Fruit fly (Drosophila melanogaster) whole organism, embryonic: ENCODE measurements around the gene CG2124.

Experiments
- Adf1 ChIP-seq: fragments of 200-800 bp; sonication (Bioruptor generic); IDR thresholded peaks from 2 replicates; pipeline ENCODE4 v1.3.6; 2022; ENCODE audit warnings: missing biosample characterization, missing genetic modification characterization
- C15 ChIP-seq: fragments of 200-800 bp; sonication (Bioruptor generic); IDR thresholded peaks from 3 replicates; pipeline ENCODE4 v1.3.6; 2022; ENCODE audit warnings: missing biosample characterization, missing genetic modification characterization
- CG10209 ChIP-seq: fragments of 200-800 bp; sonication (Bioruptor generic); optimal IDR thresholded peaks from 3 replicates; lab custom pipeline; 2017; ENCODE audit warnings: missing biosample characterization, mild to moderate bottlenecking, missing genetic modification characterization, missing genetic modification reagents
- CG11695 ChIP-seq: fragments of 200-800 bp; sonication (Bioruptor generic); IDR thresholded peaks from 3 replicates; pipeline ENCODE4 v1.3.6; 2022; ENCODE audit warnings: missing biosample characterization, missing genetic modification characterization
- CG11723 ChIP-seq: fragments of 200-800 bp; sonication (Bioruptor generic); optimal IDR thresholded peaks from 2 replicates; lab custom pipeline; 2017; ENCODE audit warnings: missing biosample characterization, mild to moderate bottlenecking, missing genetic modification characterization
- CG12659 ChIP-seq: fragments of 200-800 bp; sonication (Bioruptor generic); optimal IDR thresholded peaks from 3 replicates; lab custom pipeline; 2017; ENCODE audit warnings: mild to moderate bottlenecking, missing biosample characterization, missing genetic modification reagents, missing genetic modification characterization
- CG13287 ChIP-seq: fragments of 200-800 bp; sonication (Bioruptor generic); IDR thresholded peaks from 2 replicates; pipeline ENCODE4 v1.3.6; 2022; ENCODE audit warnings: missing biosample characterization, missing genetic modification characterization; ENCODE audit not compliant: partially characterized antibody
- CG13894 ChIP-seq: fragments of 200-800 bp; sonication (Bioruptor generic); optimal IDR thresholded peaks from 3 replicates; lab custom pipeline; 2018; ENCODE audit warnings: missing biosample characterization, mild to moderate bottlenecking, missing genetic modification characterization, moderate library complexity
- CG14441 ChIP-seq: fragments of 200-800 bp; sonication (Bioruptor generic); IDR thresholded peaks from 2 replicates; pipeline ENCODE4 v1.3.6; 2022; ENCODE audit warnings: missing biosample characterization, missing genetic modification characterization
- CG15514 ChIP-seq: fragments of 200-800 bp; sonication (Bioruptor generic); optimal IDR thresholded peaks from 3 replicates; lab custom pipeline; 2017; ENCODE audit warnings: missing biosample characterization, missing genetic modification characterization, mild to moderate bottlenecking, moderate library complexity, missing genetic modification reagents
- CG16815 ChIP-seq: fragments of 200-800 bp; sonication (Bioruptor generic); optimal IDR thresholded peaks from 3 replicates; lab custom pipeline; 2017; ENCODE audit warnings: missing biosample characterization, mild to moderate bottlenecking, missing genetic modification characterization
- CG17912 ChIP-seq: fragments of 200-800 bp; sonication (Bioruptor generic); optimal IDR thresholded peaks from 2 replicates; lab custom pipeline; 2018; ENCODE audit warnings: missing biosample characterization, mild to moderate bottlenecking, missing genetic modification characterization
- CG18619 ChIP-seq: fragments of 200-800 bp; sonication (Bioruptor generic); optimal IDR thresholded peaks from 3 replicates; lab custom pipeline; 2017; ENCODE audit warnings: missing biosample characterization, mild to moderate bottlenecking, missing genetic modification characterization
- CG2120 ChIP-seq: fragments of 200-800 bp; sonication (Bioruptor generic); optimal IDR thresholded peaks from 3 replicates; lab custom pipeline; 2016; ENCODE audit warnings: missing biosample characterization, missing genetic modification characterization
- CG32772 ChIP-seq: fragments of 200-800 bp; sonication (Bioruptor generic); IDR thresholded peaks from 2 replicates; pipeline ENCODE4 v1.3.6; 2022; ENCODE audit warnings: missing biosample characterization, missing genetic modification characterization
- CG42726 ChIP-seq: fragments of 200-800 bp; sonication (Bioruptor generic); IDR thresholded peaks from 2 replicates; pipeline ENCODE4 v1.3.6; 2022; ENCODE audit warnings: missing biosample characterization, missing genetic modification characterization; ENCODE audit not compliant: partially characterized antibody
- CG6654 ChIP-seq: fragments of 200-800 bp; sonication (Bioruptor generic); optimal IDR thresholded peaks from 2 replicates; lab custom pipeline; 2017; ENCODE audit warnings: missing biosample characterization, mild to moderate bottlenecking, missing genetic modification characterization
- CG6689 ChIP-seq: fragments of 200-800 bp; sonication (Bioruptor generic); IDR thresholded peaks from 2 replicates; pipeline ENCODE4 v1.3.6; 2022; ENCODE audit warnings: missing biosample characterization, missing genetic modification characterization
- CG6813 ChIP-seq: fragments of 200-800 bp; sonication (Bioruptor generic); optimal IDR thresholded peaks from 2 replicates; lab custom pipeline; 2017; ENCODE audit warnings: missing biosample characterization, missing genetic modification characterization, mild to moderate bottlenecking, moderate library complexity, missing genetic modification reagents
- CG7928 ChIP-seq: fragments of 200-800 bp; sonication (Bioruptor generic); optimal IDR thresholded peaks from 2 replicates; lab custom pipeline; 2017; ENCODE audit warnings: missing biosample characterization, mild to moderate bottlenecking, missing genetic modification characterization
- CG8388 ChIP-seq: fragments of 200-800 bp; sonication (Bioruptor generic); optimal IDR thresholded peaks from 2 replicates; lab custom pipeline; 2019; ENCODE audit warnings: missing biosample characterization, mild to moderate bottlenecking, missing genetic modification characterization, moderate library complexity
- CG8924 ChIP-seq: fragments of 200-800 bp; optimal IDR thresholded peaks from 3 replicates; lab custom pipeline; 2019; ENCODE audit warnings: missing biosample characterization, mild to moderate bottlenecking, missing genetic modification characterization, moderate library complexity
- CHES-1-like ChIP-seq: fragments of 200-800 bp; sonication (Bioruptor generic); optimal IDR thresholded peaks from 2 replicates; lab custom pipeline; 2016; ENCODE audit warnings: missing biosample characterization, missing genetic modification characterization
- Deaf1 ChIP-seq: fragments of 200-800 bp; optimal IDR thresholded peaks from 3 replicates; lab custom pipeline; 2019; ENCODE audit warnings: missing biosample characterization, mild to moderate bottlenecking, missing genetic modification characterization, moderate library complexity
- Doc3 ChIP-seq: fragments of 200-800 bp; sonication (Bioruptor generic); IDR thresholded peaks from 3 replicates; pipeline ENCODE4 v1.3.6; 2022; ENCODE audit warnings: missing biosample characterization, missing genetic modification characterization; ENCODE audit not compliant: partially characterized antibody
- Ets65A ChIP-seq: fragments of 200-800 bp; sonication (Bioruptor generic); peaks from one replicate; lab custom pipeline; 2016; ENCODE audit warnings: missing biosample characterization, missing genetic modification characterization
- Hey ChIP-seq: fragments of 200-800 bp; sonication (Bioruptor generic); optimal IDR thresholded peaks from 3 replicates; lab custom pipeline; 2018; ENCODE audit warnings: missing biosample characterization, mild to moderate bottlenecking, missing genetic modification characterization
- Hr3 ChIP-seq: fragments of 200-800 bp; sonication (Bioruptor generic); optimal IDR thresholded peaks from 3 replicates; lab custom pipeline; 2016; ENCODE audit warnings: missing biosample characterization, missing genetic modification characterization
- Lhr ChIP-seq: fragments of 200-800 bp; sonication (Bioruptor generic); optimal IDR thresholded peaks from 3 replicates; lab custom pipeline; 2017; ENCODE audit warnings: mild to moderate bottlenecking, missing biosample characterization, missing genetic modification reagents, missing genetic modification characterization
- Mes4 ChIP-seq: fragments of 200-800 bp; sonication (Bioruptor generic); optimal IDR thresholded peaks from 2 replicates; lab custom pipeline; 2016; ENCODE audit warnings: missing biosample characterization, missing genetic modification characterization
- Pdp1 ChIP-seq, 2 experiments: fragments of 200-800 bp; sonication (Bioruptor generic); optimal IDR thresholded peaks; 3 replicates each; lab custom pipeline; 2016; ENCODE audit warnings: missing biosample characterization in 2 of 2, missing genetic modification characterization in 2 of 2, mild to moderate bottlenecking in 1 of 2, moderate library complexity in 1 of 2
- Six4 ChIP-seq: fragments of 200-800 bp; sonication (Bioruptor generic); optimal IDR thresholded peaks from 2 replicates; lab custom pipeline; 2016; ENCODE audit warnings: missing biosample characterization, missing genetic modification characterization
- Ssrp ChIP-seq: fragments of 200-800 bp; sonication (Bioruptor generic); optimal IDR thresholded peaks from 2 replicates; lab custom pipeline; 2018; ENCODE audit warnings: missing biosample characterization, mild to moderate bottlenecking, missing genetic modification characterization, moderate library complexity
- Trl ChIP-seq, 3 experiments: fragments of >200 bp in 2 of 3; fragments of 200-800 bp in 1 of 3; sonication (Bioruptor generic) in 1 of 3; optimal IDR thresholded peaks; 2 replicates in 1 of 3; 3 replicates in 2 of 3; lab custom pipeline; 2016 to 2017; ENCODE audit warnings: missing biosample characterization in 1 of 3, missing genetic modification characterization in 1 of 3
- ab ChIP-seq: fragments of 200-800 bp; sonication (Bioruptor generic); optimal IDR thresholded peaks from 2 replicates; lab custom pipeline; 2016; ENCODE audit warnings: missing biosample characterization, missing genetic modification characterization
- ash1 ChIP-seq: fragments of 200-800 bp; sonication (Bioruptor generic); optimal IDR thresholded peaks from 2 replicates; lab custom pipeline; 2018; ENCODE audit warnings: missing biosample characterization, mild to moderate bottlenecking, missing genetic modification characterization
- bbx ChIP-seq: fragments of 200-800 bp; sonication (Bioruptor generic); IDR thresholded peaks from 2 replicates; pipeline ENCODE4 v1.3.6; 2022; ENCODE audit warnings: missing biosample characterization, missing genetic modification characterization; ENCODE audit not compliant: partially characterized antibody
- bowl ChIP-seq: fragments of 200-800 bp; sonication (Bioruptor generic); IDR thresholded peaks from 2 replicates; pipeline ENCODE4 v1.3.6; 2022; ENCODE audit warnings: missing biosample characterization, missing genetic modification characterization
- dmrt99B ChIP-seq: fragments of 200-800 bp; sonication (Bioruptor generic); optimal IDR thresholded peaks from 2 replicates; lab custom pipeline; 2018; ENCODE audit warnings: missing biosample characterization, mild to moderate bottlenecking, missing genetic modification characterization, moderate library complexity
- emc ChIP-seq: fragments of 200-800 bp; sonication (Bioruptor generic); optimal IDR thresholded peaks from 2 replicates; lab custom pipeline; 2016; ENCODE audit warnings: missing biosample characterization, missing genetic modification characterization
- gt ChIP-seq: fragments of 200-800 bp; sonication (Bioruptor generic); IDR thresholded peaks from 2 replicates; pipeline ENCODE4 v1.3.6; 2022; ENCODE audit warnings: missing biosample characterization, missing genetic modification characterization
- ham ChIP-seq: fragments of 200-800 bp; sonication (Bioruptor generic); IDR thresholded peaks from 2 replicates; pipeline ENCODE4 v1.3.6; 2022; ENCODE audit warnings: missing biosample characterization, missing genetic modification characterization
- klu ChIP-seq: fragments of 200-800 bp; sonication (Bioruptor generic); IDR thresholded peaks from 2 replicates; pipeline ENCODE4 v1.3.6; 2022; ENCODE audit warnings: missing biosample characterization, missing genetic modification characterization
- pzg ChIP-seq: fragments of 200-800 bp; sonication (Bioruptor generic); optimal IDR thresholded peaks from 3 replicates; lab custom pipeline; 2018; ENCODE audit warnings: missing biosample characterization, mild to moderate bottlenecking, missing genetic modification characterization, moderate library complexity
- scrt ChIP-seq: fragments of 200-800 bp; sonication (Bioruptor generic); optimal IDR thresholded peaks from 2 replicates; lab custom pipeline; 2018; ENCODE audit warnings: missing biosample characterization, mild to moderate bottlenecking, missing genetic modification characterization, moderate library complexity
- stwl ChIP-seq: fragments of 200-800 bp; sonication (Bioruptor generic); optimal IDR thresholded peaks from 3 replicates; lab custom pipeline; 2018; ENCODE audit warnings: missing biosample characterization, mild to moderate bottlenecking, missing genetic modification characterization, moderate library complexity
- sug ChIP-seq: fragments of 200-800 bp; optimal IDR thresholded peaks from 2 replicates; lab custom pipeline; 2019; ENCODE audit warnings: missing biosample characterization, mild to moderate bottlenecking, missing genetic modification characterization, moderate library complexity
- tap ChIP-seq: fragments of 200-800 bp; optimal IDR thresholded peaks from 3 replicates; lab custom pipeline; 2019; ENCODE audit warnings: missing biosample characterization, mild to moderate bottlenecking, missing genetic modification characterization, moderate library complexity
- zfh1 ChIP-seq: fragments of 200-800 bp; sonication (Bioruptor generic); IDR thresholded peaks from 3 replicates; pipeline ENCODE4 v1.3.6; 2022; ENCODE audit warnings: missing biosample characterization, missing genetic modification characterization

Gene CG2124

dm6 chrX:10621202-10621990 is 25.5 kb downstream of the CG2124 start (continued):
- TF ChIP-seq ab (GFP tag; lab: Kevin White, UChicago) (no peak), dmrt99B (tag; lab: Kevin White, UChicago) (no peak), tap (tag; lab: Kevin White, UChicago) (no peak), CHES-1-like (GFP tag; lab: Kevin White, UChicago) (no peak), CG7928 (peak; percentile 82), sug (tag; lab: Kevin White, UChicago) (no peak), CG32772 (GFP tag; lab: Robert Waterston, UW) (no peak), CG8924 (tag; lab: Kevin White, UChicago) (no peak), ham (GFP tag; lab: Robert Waterston, UW) (no peak), Hey (tag; lab: Kevin White, UChicago) (peak; percentile 57), Deaf1 (tag; lab: Kevin White, UChicago) (no peak), Pdp1 (GFP tag; optimal IDR thresholded peaks at IDR 0.05; lab: Kevin White, UChicago) (no peak), Trl (optimal IDR thresholded peaks at IDR 0.05; lab: Kevin White, UChicago) (peak; percentile 23 to 54), Trl (GFP tag; optimal IDR thresholded peaks at IDR 0.05; lab: Kevin White, UChicago) (no peak), bbx (GFP tag; lab: Robert Waterston, UW) (no peak), CG17912 (GFP tag; lab: Kevin White, UChicago) (no peak), CG18619 (GFP tag; lab: Kevin White, UChicago) (no peak), Ssrp (tag; lab: Kevin White, UChicago) (no peak), CG13287 (GFP tag; lab: Robert Waterston, UW) (no peak), stwl (peak; percentile 13), gt (GFP tag; lab: Robert Waterston, UW) (no peak), CG11723 (no peak), CG16815 (GFP tag; lab: Kevin White, UChicago) (no peak), Mes4 (GFP tag; lab: Kevin White, UChicago) (no peak), zfh1 (GFP tag; lab: Robert Waterston, UW) (no peak), CG6689 (GFP tag; lab: Robert Waterston, UW) (peak; percentile 38; the same call in 1 of the 2 replicates), CG8388 (GFP tag; lab: Kevin White, UChicago) (no peak), CG15514 (GFP tag; lab: Kevin White, UChicago) (peak; percentile 8), CG6654 (GFP tag; lab: Kevin White, UChicago) (no peak), klu (GFP tag; lab: Robert Waterston, UW) (no peak), Six4 (GFP tag; lab: Kevin White, UChicago) (no peak), pzg (GFP tag; lab: Kevin White, UChicago) (peak; percentile 18), CG2120 (GFP tag; lab: Kevin White, UChicago) (no peak), Ets65A (GFP tag; lab: Kevin White, UChicago) (peak; percentile 77), Lhr (GFP tag; lab: Kevin White, UChicago) (no peak), CG10209 (GFP tag; lab: Kevin White, UChicago) (no peak), CG14441 (no peak), CG13894 (tag; lab: Kevin White, UChicago) (peak; percentile 60), CG12659 (GFP tag; lab: Kevin White, UChicago) (no peak), Hr3 (no peak), CG11695 (GFP tag; lab: Robert Waterston, UW) (no peak), bowl (no peak), Doc3 (GFP tag; lab: Robert Waterston, UW) (no peak), scrt (GFP tag; lab: Kevin White, UChicago) (no peak), CG42726 (GFP tag; lab: Robert Waterston, UW) (no peak), emc (GFP tag; lab: Kevin White, UChicago) (no peak), CG6813 (GFP tag; lab: Kevin White, UChicago) (no peak), ash1 (GFP tag; lab: Kevin White, UChicago) (no peak), Adf1 (peak; percentile 95), C15 (GFP tag; lab: Robert Waterston, UW) (no peak)
